Worm (Caenorhabditis elegans) whole organism, young adult: ENCODE measurements around the gene F58D2.5.
A peak's percentile ranks its signal among the peaks of the same experiment; 100 is the strongest.

Experiments used
- B0035.1 ChIP-seq: sonication (generic microtip); optimal IDR thresholded peaks from 2 replicates; lab custom pipeline; 2016; ENCODE audit warnings: missing genetic modification characterization, mild to moderate bottlenecking, missing compliant biosample characterization, missing genotype, missing genetic modification reagents
- F37B4.10 ChIP-seq: fragments of 200-800 bp; sonication (Bioruptor generic); IDR thresholded peaks from 2 replicates; pipeline ENCODE4 v1.3.6; 2022; ENCODE audit warnings: missing genetic modification characterization, missing compliant biosample characterization
- F55B11.4 ChIP-seq: sonication (generic microtip); optimal IDR thresholded peaks from 2 replicates; lab custom pipeline; 2016; ENCODE audit warnings: missing compliant biosample characterization, missing genetic modification characterization, borderline replicate concordance; ENCODE audit not compliant: insufficient read depth
- Y53G8AR.9 ChIP-seq: fragments of 200-800 bp; sonication (Bioruptor generic); conservative IDR thresholded peaks from 2 replicates; pipeline ENCODE4 v1.3.6; 2022; ENCODE audit warnings: missing genetic modification reagents, missing genetic modification characterization, missing compliant biosample characterization
- Y79H2A.3 ChIP-seq: fragments of 200-800 bp; sonication (Bioruptor generic); conservative IDR thresholded peaks from 2 replicates; pipeline ENCODE4 v1.3.6; 2022; ENCODE audit warnings: missing genetic modification reagents, missing genetic modification characterization, missing compliant biosample characterization
- ZK185.1 ChIP-seq: sonication (generic microtip); optimal IDR thresholded peaks from 2 replicates; lab custom pipeline; 2016; ENCODE audit warnings: mild to moderate bottlenecking, missing genetic modification characterization, missing compliant biosample characterization; ENCODE audit not compliant: poor library complexity, severe bottlenecking
- akir-1 ChIP-seq: fragments of 200-800 bp; sonication (Bioruptor generic); optimal IDR thresholded peaks from 2 replicates; lab custom pipeline; 2018; ENCODE audit warnings: mild to moderate bottlenecking, missing genetic modification characterization, moderate library complexity, missing compliant biosample characterization
- aptf-2 ChIP-seq: fragments of 200-800 bp; sonication (Bioruptor generic); conservative IDR thresholded peaks from 2 replicates; pipeline ENCODE4 v1.3.6; 2022; ENCODE audit warnings: missing genetic modification reagents, missing genetic modification characterization, missing compliant biosample characterization
- athp-1 ChIP-seq: sonication (generic microtip); optimal IDR thresholded peaks from 2 replicates; lab custom pipeline; 2017; ENCODE audit warnings: mild to moderate bottlenecking, missing genetic modification characterization, missing compliant biosample characterization
- attf-5 ChIP-seq: fragments of 200-800 bp; sonication (Bioruptor generic); optimal IDR thresholded peaks from 2 replicates; lab custom pipeline; 2018; ENCODE audit warnings: mild to moderate bottlenecking, missing genetic modification characterization, missing compliant biosample characterization
- bed-1 ChIP-seq: fragments of 200-800 bp; sonication (Bioruptor generic); IDR thresholded peaks from 2 replicates; pipeline ENCODE4 v1.3.6; 2022; ENCODE audit warnings: missing genetic modification reagents, missing genetic modification characterization, missing compliant biosample characterization
- cebp-2 ChIP-seq: fragments of 200-800 bp; sonication (Bioruptor generic); IDR thresholded peaks from 2 replicates; pipeline ENCODE4 v1.3.6; 2022; ENCODE audit warnings: missing genetic modification characterization, missing compliant biosample characterization
- ceh-100 ChIP-seq: fragments of 200-800 bp; sonication (Bioruptor generic); IDR thresholded peaks from 2 replicates; pipeline ENCODE4 v1.3.6; 2022; ENCODE audit warnings: missing genetic modification reagents, missing genetic modification characterization, missing compliant biosample characterization
- ceh-58 ChIP-seq: fragments of 200-800 bp; sonication (Bioruptor generic); IDR thresholded peaks from 2 replicates; pipeline ENCODE4 v1.3.6; 2022; ENCODE audit warnings: missing genetic modification characterization, missing compliant biosample characterization
- dox-1 ChIP-seq: fragments of 200-800 bp; sonication (Bioruptor generic); IDR thresholded peaks from 2 replicates; pipeline ENCODE4 v1.3.6; 2022; ENCODE audit warnings: missing genetic modification reagents, missing genetic modification characterization, missing compliant biosample characterization
- dpl-1 ChIP-seq: fragments of 150-350 bp; optimal IDR thresholded peaks from 2 replicates; lab custom pipeline; 2014; ENCODE audit warnings: missing biosample characterization, missing genetic modification reagents, missing genetic modification characterization
- egl-18 ChIP-seq: fragments of 200-800 bp; sonication (Bioruptor generic); IDR thresholded peaks from 2 replicates; pipeline ENCODE4 v1.3.6; 2022; ENCODE audit warnings: missing genetic modification reagents, missing genetic modification characterization, missing compliant biosample characterization
- fkh-3 ChIP-seq: sonication (generic microtip); optimal IDR thresholded peaks from 2 replicates; lab custom pipeline; 2016; ENCODE audit warnings: mild to moderate bottlenecking, missing genetic modification characterization, missing compliant biosample characterization
- gei-17 ChIP-seq: fragments of 200-800 bp; sonication (Bioruptor generic); optimal IDR thresholded peaks from 2 replicates; lab custom pipeline; 2018; ENCODE audit warnings: mild to moderate bottlenecking, missing genetic modification characterization, missing compliant biosample characterization
- hlh-12 ChIP-seq: sonication (generic microtip); optimal IDR thresholded peaks from 2 replicates; lab custom pipeline; 2016; ENCODE audit warnings: missing genetic modification characterization, missing compliant biosample characterization
- hmg-20 ChIP-seq: fragments of 200-800 bp; sonication (Bioruptor generic); IDR thresholded peaks from 2 replicates; pipeline ENCODE4 v1.3.6; 2022; ENCODE audit warnings: missing genetic modification reagents, missing genetic modification characterization, missing compliant biosample characterization
- hsf-1 ChIP-seq: fragments of 200-800 bp; sonication (Bioruptor generic); IDR thresholded peaks from 2 replicates; pipeline ENCODE4 v1.3.6; 2022; ENCODE audit warnings: missing genetic modification reagents, missing genetic modification characterization, missing compliant biosample characterization
- let-607 ChIP-seq, 2 experiments: fragments of 200-800 bp in 1 of 2; sonication (Bioruptor generic) in 1 of 2; sonication (generic microtip) in 1 of 2; optimal IDR thresholded peaks; 2 replicates each; lab custom pipeline; 2016 to 2018; ENCODE audit warnings: mild to moderate bottlenecking in 2 of 2, missing compliant biosample characterization in 2 of 2, missing genetic modification characterization in 2 of 2, moderate library complexity in 2 of 2, missing genotype in 1 of 2
- lir-1 ChIP-seq: fragments of 200-800 bp; sonication (Bioruptor generic); conservative IDR thresholded peaks from 2 replicates; pipeline ENCODE4 v1.3.6; 2022; ENCODE audit warnings: missing genetic modification reagents, missing genetic modification characterization, missing compliant biosample characterization
- madf-3 ChIP-seq: fragments of 200-800 bp; sonication (Bioruptor generic); IDR thresholded peaks from 2 replicates; pipeline ENCODE4 v1.3.6; 2022; ENCODE audit warnings: missing genetic modification reagents, missing genetic modification characterization, missing compliant biosample characterization
- madf-8 ChIP-seq: fragments of 200-800 bp; sonication (Bioruptor generic); conservative IDR thresholded peaks from 2 replicates; pipeline ENCODE4 v1.3.6; 2022; ENCODE audit warnings: missing genetic modification reagents, missing genetic modification characterization, missing compliant biosample characterization
- mel-28 ChIP-seq: sonication (generic microtip); optimal IDR thresholded peaks from 2 replicates; lab custom pipeline; 2016; ENCODE audit warnings: borderline replicate concordance, mild to moderate bottlenecking, missing genetic modification characterization, missing compliant biosample characterization
- mxl-1 ChIP-seq: sonication (generic microtip); optimal IDR thresholded peaks from 2 replicates; lab custom pipeline; 2016; ENCODE audit warnings: missing genetic modification characterization, missing compliant biosample characterization
- nfya-2 ChIP-seq: fragments of 200-800 bp; sonication (Bioruptor generic); IDR thresholded peaks from 2 replicates; pipeline ENCODE4 v1.3.6; 2022; ENCODE audit warnings: missing genetic modification reagents, missing genetic modification characterization, missing compliant biosample characterization
- nhr-80 ChIP-seq: sonication (generic microtip); optimal IDR thresholded peaks from 2 replicates; lab custom pipeline; 2016; ENCODE audit warnings: missing genetic modification characterization, missing compliant biosample characterization
- nhr-90 ChIP-seq: sonication (generic microtip); optimal IDR thresholded peaks from 2 replicates; lab custom pipeline; 2016; ENCODE audit warnings: missing genotype, mild to moderate bottlenecking, missing genetic modification characterization, missing compliant biosample characterization
- pbrm-1 ChIP-seq: fragments of 200-800 bp; sonication (Bioruptor generic); IDR thresholded peaks from 2 replicates; pipeline ENCODE4 v1.3.6; 2022; ENCODE audit warnings: missing genetic modification reagents, missing genetic modification characterization, missing compliant biosample characterization
- rcor-1 ChIP-seq: fragments of 200-800 bp; sonication (Bioruptor generic); IDR thresholded peaks from 2 replicates; pipeline ENCODE4 v1.3.6; 2022; ENCODE audit warnings: missing genetic modification reagents, missing genetic modification characterization, missing compliant biosample characterization
- rec-8 ChIP-seq, 2 experiments: sonication (generic microtip); optimal IDR thresholded peaks; 2 replicates each; lab custom pipeline; 2016; ENCODE audit warnings: mild to moderate bottlenecking in 2 of 2, missing genetic modification characterization in 2 of 2, missing genetic modification reagents in 2 of 2, missing genotype in 2 of 2, missing biosample characterization in 1 of 2, missing compliant biosample characterization in 1 of 2, moderate library complexity in 1 of 2
- rpc-1 ChIP-seq, 2 experiments: fragments of 150-350 bp in 1 of 2; sonication (generic microtip) in 1 of 2; optimal IDR thresholded peaks; 2 replicates each; lab custom pipeline; 2014 to 2018; ENCODE audit warnings: missing biosample characterization in 1 of 2, missing genetic modification characterization in 1 of 2, missing genetic modification reagents in 1 of 2, missing genotype in 1 of 2
- snpc-4 ChIP-seq, 5 experiments: fragments of 150-350 bp in 1 of 5; sonication (generic microtip) in 4 of 5; optimal IDR thresholded peaks; 2 replicates each; lab custom pipeline; 2014 to 2018; ENCODE audit warnings: missing genetic modification characterization in 5 of 5, missing biosample characterization in 3 of 5, antibody characterized with exemption in 2 of 5, mild to moderate bottlenecking in 2 of 5, missing compliant biosample characterization in 2 of 5, missing genotype in 2 of 5, moderate library complexity in 2 of 5, missing genetic modification reagents in 1 of 5
- tlf-1 ChIP-seq: fragments of 200-800 bp; sonication (Bioruptor generic); optimal IDR thresholded peaks from 2 replicates; lab custom pipeline; 2018; ENCODE audit warnings: mild to moderate bottlenecking, missing genetic modification characterization, missing compliant biosample characterization
- xnd-1 ChIP-seq: sonication (generic microtip); optimal IDR thresholded peaks from 2 replicates; lab custom pipeline; 2016; ENCODE audit warnings: missing genotype, missing genetic modification reagents, missing genetic modification characterization, missing compliant biosample characterization
- ztf-26 ChIP-seq: sonication (generic microtip); optimal IDR thresholded peaks from 2 replicates; lab custom pipeline; 2017; ENCODE audit warnings: missing genetic modification characterization, missing compliant biosample characterization
- ztf-28 ChIP-seq: fragments of 200-800 bp; sonication (Bioruptor generic); IDR thresholded peaks from 2 replicates; pipeline ENCODE4 v1.3.6; 2022; ENCODE audit warnings: missing genetic modification reagents, missing genetic modification characterization, missing compliant biosample characterization

Gene F58D2.5

DNA sequence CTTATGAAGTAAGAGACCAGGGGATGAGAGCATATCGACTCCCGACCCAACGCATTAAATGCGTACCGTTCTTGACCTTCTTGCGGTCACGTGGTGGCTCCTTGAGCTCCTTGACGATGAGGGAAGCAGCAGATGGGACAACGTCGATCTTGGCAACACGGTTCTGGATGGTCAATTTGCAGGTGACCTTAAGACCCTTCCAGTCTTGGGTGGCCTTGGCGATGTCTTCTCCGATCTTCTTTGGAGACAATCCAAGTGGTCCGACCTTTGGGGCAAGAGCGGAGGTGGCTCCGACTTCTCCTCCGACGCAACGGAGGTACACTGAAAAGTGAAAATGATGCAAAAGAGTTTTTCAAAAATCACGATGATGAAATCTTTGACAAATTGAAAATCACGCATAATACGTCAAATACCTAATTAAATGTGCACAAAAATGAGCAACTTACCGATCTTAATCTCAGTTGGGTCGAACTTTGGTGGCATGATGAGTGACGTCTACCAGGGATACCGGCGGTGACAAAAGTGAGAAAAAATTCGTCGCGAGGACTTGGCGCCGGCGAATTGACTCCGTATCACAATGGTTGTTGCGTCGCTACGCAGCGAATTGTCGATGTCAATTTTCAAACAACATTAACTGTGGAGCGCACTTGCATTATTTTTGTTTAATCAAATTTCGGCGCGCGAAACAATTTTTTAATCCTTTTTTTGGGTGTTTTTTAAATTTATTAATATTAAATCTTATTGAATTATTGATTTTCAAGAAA, 47.1 kb upstream of the F58D2.5 start, which contains the start of gene rpl-12 (continued):
- TF ChIP-seq mxl-1 (tag; lab: Kevin White, UChicago) (no peak), madf-8 (peak; percentile 86), Y79H2A.3 (GFP tag; lab: Robert Waterston, UW) (0 out of 2 replicates have a peak, but pooled peaks have one; percentile 57), ztf-26 (peak; percentile 97), F55B11.4 (tag; lab: Kevin White, UChicago) (no peak), hlh-12 (tag; lab: Kevin White, UChicago) (no peak), egl-18 (GFP tag; lab: Robert Waterston, UW) (no peak; the same call in 1 of the 2 replicates), gei-17 (GFP tag; lab: Kevin White, UChicago) (peak; percentile 86), lir-1 (GFP tag; lab: Robert Waterston, UW) (peak; percentile 97), let-607 (tag; optimal IDR thresholded peaks at IDR 0.05; lab: Kevin White, UChicago) (peak; percentile 89 to 96), Y53G8AR.9 (peak; percentile 99), rec-8 (tag; optimal IDR thresholded peaks at IDR 0.05; lab: Kevin White, UChicago) (peak; percentile 27 to 51), nhr-80 (tag; lab: Kevin White, UChicago) (peak; percentile 91), akir-1 (GFP tag; lab: Kevin White, UChicago) (peak; percentile 48)
- TF ChIP-seq, all 124 proteins: peak for 98

DNA sequence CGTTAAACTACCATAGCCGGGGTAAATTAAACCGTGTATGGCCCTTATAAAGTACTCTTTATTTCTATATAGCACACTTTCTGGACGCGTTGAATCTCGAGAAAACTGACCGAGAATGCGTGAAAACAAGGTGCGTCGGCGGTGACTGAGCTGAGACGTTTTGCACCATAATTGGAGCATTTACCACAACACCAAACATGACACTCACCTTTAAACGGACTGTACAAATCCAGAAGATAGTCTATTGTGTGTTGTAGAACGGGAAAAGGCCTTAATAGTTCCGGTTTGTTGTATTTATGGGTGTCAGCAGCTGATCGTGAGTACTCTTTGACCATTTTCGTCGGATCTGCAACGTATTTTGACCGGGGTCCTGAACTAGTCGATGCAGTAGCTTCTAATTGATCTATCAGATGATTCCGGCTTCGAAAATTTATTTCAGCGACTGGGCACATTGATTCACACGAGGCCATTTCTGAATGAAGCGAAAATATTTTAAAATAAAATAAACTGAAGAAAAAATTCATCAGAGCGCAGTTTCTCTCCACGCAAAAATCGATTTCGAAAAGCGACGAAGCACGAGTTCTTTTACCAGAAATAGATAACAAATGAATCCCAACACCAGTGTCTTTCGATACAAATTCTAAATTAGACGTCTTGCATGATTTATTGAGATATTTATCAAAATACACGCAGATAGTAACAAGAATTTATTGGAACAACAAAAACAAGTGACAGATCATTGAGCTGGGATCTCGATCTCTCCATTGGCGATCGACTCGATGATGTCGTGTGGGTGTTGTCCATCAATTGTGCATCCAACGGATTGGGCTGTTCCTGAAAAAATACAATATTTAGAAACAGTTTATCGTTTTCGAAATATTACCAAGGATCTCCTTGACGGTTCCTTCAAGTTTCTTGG, 46.1 kb upstream of the F58D2.5 start, which contains the start of gene tag-115:
Gene tag-115, minus strand, starts transcription at position 472 of the 919 bp plus-strand sequence.
- peak; percentile 54 for TF ChIP-seq xnd-1 (tag; lab: Kevin White, UChicago)
- no peak; the same call in 1 of the 2 replicates for TF ChIP-seq madf-8
- TF ChIP-seq dpl-1 (GFP tag; lab: Kevin White, UChicago), result no peak
- peak; percentile 36; the same call in 1 of the 2 replicates for TF ChIP-seq ceh-58 (GFP tag; lab: Robert Waterston, UW)
- TF ChIP-seq mel-28, result no peak
- no peak for TF ChIP-seq rpc-1 (optimal IDR thresholded peaks at IDR 0.05; lab: Kevin White, UChicago)
- TF ChIP-seq rpc-1 (tag; optimal IDR thresholded peaks at IDR 0.05; lab: Kevin White, UChicago), result peak; percentile 62
- TF ChIP-seq hsf-1 (GFP tag; lab: Robert Waterston, UW), result peak; percentile 69; the same call in 1 of the 2 replicates
- TF ChIP-seq ceh-100 (GFP tag; lab: Robert Waterston, UW), result peak; percentile 29; the same call in 1 of the 2 replicates
- TF ChIP-seq aptf-2 (GFP tag; lab: Robert Waterston, UW), result no peak
- TF ChIP-seq rcor-1, result peak; percentile 50
- peak; percentile 49 for TF ChIP-seq fkh-3
- TF ChIP-seq dox-1, result peak; percentile 75
- TF ChIP-seq ZK185.1, result peak; percentile 60
- TF ChIP-seq B0035.1 (tag; lab: Kevin White, UChicago), result no peak
- TF ChIP-seq athp-1 (tag; lab: Kevin White, UChicago), result peak; percentile 18
- peak; percentile 72 for TF ChIP-seq tlf-1
- TF ChIP-seq F55B11.4 (tag; lab: Kevin White, UChicago), result no peak
- no peak for TF ChIP-seq nfya-2 (GFP tag; lab: Robert Waterston, UW)
- 0 out of 2 replicates have a peak, but pooled peaks have one; percentile 15 for TF ChIP-seq bed-1 (GFP tag; lab: Robert Waterston, UW)
- TF ChIP-seq madf-3, result peak; percentile 70
- no peak for TF ChIP-seq ztf-28 (GFP tag; lab: Robert Waterston, UW)
- TF ChIP-seq F37B4.10 (GFP tag; lab: Robert Waterston, UW), result no peak
- peak; percentile 53; the same call in 1 of the 2 replicates for TF ChIP-seq Y53G8AR.9
- TF ChIP-seq nhr-90 (tag; lab: Kevin White, UChicago), result peak; percentile 1
- TF ChIP-seq hmg-20 (GFP tag; lab: Robert Waterston, UW), result 0 out of 2 replicates have a peak, but pooled peaks have one; percentile 18
- peak; percentile 5 for TF ChIP-seq attf-5
- no peak for TF ChIP-seq gei-17 (GFP tag; lab: Kevin White, UChicago)
- TF ChIP-seq pbrm-1, result peak; percentile 73
- peak; percentile 83 for TF ChIP-seq snpc-4 (GFP tag; optimal IDR thresholded peaks at IDR 0.05; lab: Kevin White, UChicago)
- TF ChIP-seq snpc-4 (tag; optimal IDR thresholded peaks at IDR 0.05; lab: Kevin White, UChicago), result peak in 3 of 4 experiments; percentile 56 to 69 (median 64)
- TF ChIP-seq let-607 (tag; optimal IDR thresholded peaks at IDR 0.05; lab: Kevin White, UChicago), result peak in 1 of 2 experiments; percentile 69
- peak; percentile 91 for TF ChIP-seq cebp-2 (GFP tag; lab: Robert Waterston, UW)
